Worm (Caenorhabditis elegans) whole organism, mixed stage, embryonic: Measurements from ENCODE around the gene fut-4.

Experiments
- M03D4.4 ChIP-seq: sonication (generic microtip); optimal IDR thresholded peaks from 2 replicates; lab custom pipeline; 2017; ENCODE audit warnings: mild to moderate bottlenecking, missing genetic modification characterization, missing compliant biosample characterization
- bed-3 ChIP-seq: fragments of 200-800 bp; sonication (Bioruptor generic); optimal IDR thresholded peaks from 3 replicates; lab custom pipeline; 2018; ENCODE audit warnings: mild to moderate bottlenecking, missing genetic modification characterization, moderate library complexity, missing compliant biosample characterization
- blmp-1 ChIP-seq: fragments of 150-350 bp; optimal IDR thresholded peaks from 2 replicates; lab custom pipeline; 2014; ENCODE audit warnings: missing biosample characterization, missing genetic modification characterization
- ceh-39 ChIP-seq: fragments of 150-350 bp; optimal IDR thresholded peaks from 2 replicates; lab custom pipeline; 2014; ENCODE audit warnings: missing biosample characterization, missing genetic modification characterization
- ceh-43 ChIP-seq: fragments of 200-800 bp; sonication (Bioruptor generic); optimal IDR thresholded peaks from 2 replicates; lab custom pipeline; 2018; ENCODE audit warnings: mild to moderate bottlenecking, missing genetic modification characterization, moderate library complexity, missing compliant biosample characterization
- ceh-83 ChIP-seq: fragments of 200-800 bp; sonication (Bioruptor generic); optimal IDR thresholded peaks from 2 replicates; lab custom pipeline; 2018; ENCODE audit warnings: mild to moderate bottlenecking, missing genetic modification characterization, missing compliant biosample characterization
- ces-1 ChIP-seq: fragments of 150-350 bp; optimal IDR thresholded peaks from 2 replicates; lab custom pipeline; 2014; ENCODE audit warnings: missing biosample characterization, missing genetic modification reagents, missing genetic modification characterization
- cnd-1 ChIP-seq: fragments of 200-800 bp; sonication (Bioruptor generic); optimal IDR thresholded peaks from 2 replicates; lab custom pipeline; 2018; ENCODE audit warnings: mild to moderate bottlenecking, missing genetic modification characterization, missing compliant biosample characterization
- drap-1 ChIP-seq: fragments of 200-800 bp; sonication (Bioruptor generic); optimal IDR thresholded peaks from 3 replicates; lab custom pipeline; 2018; ENCODE audit warnings: mild to moderate bottlenecking, missing genetic modification characterization, missing compliant biosample characterization
- elt-1 ChIP-seq: sonication (generic microtip); optimal IDR thresholded peaks from 2 replicates; lab custom pipeline; 2017; ENCODE audit warnings: missing genetic modification characterization, mild to moderate bottlenecking, missing compliant biosample characterization, antibody characterized with exemption, moderate library complexity, borderline replicate concordance; ENCODE audit not compliant: insufficient read depth
- elt-3 ChIP-seq: fragments of 150-350 bp; optimal IDR thresholded peaks from 2 replicates; lab custom pipeline; 2014; ENCODE audit warnings: missing biosample characterization, missing genetic modification characterization
- flh-1 ChIP-seq: fragments of 200-800 bp; sonication (Bioruptor generic); optimal IDR thresholded peaks from 2 replicates; lab custom pipeline; 2018; ENCODE audit warnings: mild to moderate bottlenecking, missing genetic modification characterization, moderate library complexity, missing compliant biosample characterization
- ham-2 ChIP-seq: fragments of 200-800 bp; sonication (Bioruptor generic); optimal IDR thresholded peaks from 2 replicates; lab custom pipeline; 2018; ENCODE audit warnings: mild to moderate bottlenecking, missing genetic modification characterization, missing compliant biosample characterization
- hlh-1 ChIP-seq: fragments of 150-350 bp; optimal IDR thresholded peaks from 2 replicates; lab custom pipeline; 2014; ENCODE audit warnings: missing biosample characterization, missing genetic modification reagents, missing genetic modification characterization
- lin-13 ChIP-seq: fragments of 150-350 bp; optimal IDR thresholded peaks from 2 replicates; lab custom pipeline; 2014; ENCODE audit warnings: missing biosample characterization, missing genetic modification characterization
- lsy-2 ChIP-seq: fragments of 150-350 bp; optimal IDR thresholded peaks from 2 replicates; lab custom pipeline; 2014; ENCODE audit warnings: missing biosample characterization, missing genetic modification characterization
- mep-1 ChIP-seq: fragments of 150-350 bp; optimal IDR thresholded peaks from 2 replicates; lab custom pipeline; 2017; ENCODE audit warnings: missing biosample characterization, missing genetic modification reagents, missing genetic modification characterization, inconsistent platforms
- mls-2 ChIP-seq: sonication (generic microtip); optimal IDR thresholded peaks from 2 replicates; lab custom pipeline; 2016; ENCODE audit warnings: mild to moderate bottlenecking, missing genetic modification characterization, moderate library complexity, missing compliant biosample characterization
- nhr-12 ChIP-seq: fragments of 150-350 bp; optimal IDR thresholded peaks from 2 replicates; lab custom pipeline; 2014; ENCODE audit warnings: missing biosample characterization, missing genetic modification characterization
- nhr-2 ChIP-seq: fragments of 150-350 bp; optimal IDR thresholded peaks from 2 replicates; lab custom pipeline; 2014; ENCODE audit warnings: missing biosample characterization, missing genetic modification characterization
- nhr-237 ChIP-seq: fragments of 150-350 bp; optimal IDR thresholded peaks from 2 replicates; lab custom pipeline; 2014; ENCODE audit warnings: missing biosample characterization, missing genetic modification characterization
- nhr-28 ChIP-seq: fragments of 150-350 bp; optimal IDR thresholded peaks from 2 replicates; lab custom pipeline; 2014; ENCODE audit warnings: missing biosample characterization, missing genetic modification characterization
- nhr-76 ChIP-seq: sonication (generic microtip); optimal IDR thresholded peaks from 2 replicates; lab custom pipeline; 2017; ENCODE audit warnings: missing biosample characterization, missing genetic modification characterization
- pha-4 ChIP-seq: fragments of 150-350 bp; optimal IDR thresholded peaks from 2 replicates; lab custom pipeline; 2018; ENCODE audit warnings: missing biosample characterization, missing genetic modification reagents, missing genetic modification characterization
- sem-2 ChIP-seq: fragments of 200-800 bp; sonication (Bioruptor generic); optimal IDR thresholded peaks from 2 replicates; lab custom pipeline; 2018; ENCODE audit warnings: mild to moderate bottlenecking, missing genetic modification characterization, missing compliant biosample characterization
- snpc-4 ChIP-seq: fragments of 150-350 bp; optimal IDR thresholded peaks from 2 replicates; lab custom pipeline; 2014; ENCODE audit warnings: missing biosample characterization, missing genetic modification characterization
- sptf-1 ChIP-seq: sonication (generic microtip); optimal IDR thresholded peaks from 2 replicates; lab custom pipeline; 2017; ENCODE audit warnings: mild to moderate bottlenecking, missing genetic modification characterization, moderate library complexity, missing compliant biosample characterization
- tbx-8 ChIP-seq: fragments of 200-800 bp; sonication (Bioruptor generic); optimal IDR thresholded peaks from 2 replicates; lab custom pipeline; 2018; ENCODE audit warnings: mild to moderate bottlenecking, missing genetic modification characterization, moderate library complexity, missing compliant biosample characterization
- unc-120 ChIP-seq: sonication (generic microtip); optimal IDR thresholded peaks from 2 replicates; lab custom pipeline; 2017; ENCODE audit warnings: missing genetic modification characterization, missing compliant biosample characterization; ENCODE audit not compliant: poor library complexity, severe bottlenecking
- unc-39 ChIP-seq: fragments of 150-350 bp; optimal IDR thresholded peaks from 2 replicates; lab custom pipeline; 2014; ENCODE audit warnings: missing biosample characterization, missing genetic modification characterization
- unc-62 ChIP-seq: fragments of 150-350 bp; optimal IDR thresholded peaks from 2 replicates; lab custom pipeline; 2014; ENCODE audit warnings: missing biosample characterization, missing genetic modification reagents, missing genetic modification characterization
- zip-8 ChIP-seq: fragments of 150-350 bp; optimal IDR thresholded peaks from 2 replicates; lab custom pipeline; 2014; ENCODE audit warnings: missing biosample characterization, missing genetic modification characterization
- ztf-11 ChIP-seq: fragments of 150-350 bp; optimal IDR thresholded peaks from 2 replicates; lab custom pipeline; 2014; ENCODE audit warnings: missing biosample characterization, missing genetic modification characterization

The fut-4 gene

DNA sequence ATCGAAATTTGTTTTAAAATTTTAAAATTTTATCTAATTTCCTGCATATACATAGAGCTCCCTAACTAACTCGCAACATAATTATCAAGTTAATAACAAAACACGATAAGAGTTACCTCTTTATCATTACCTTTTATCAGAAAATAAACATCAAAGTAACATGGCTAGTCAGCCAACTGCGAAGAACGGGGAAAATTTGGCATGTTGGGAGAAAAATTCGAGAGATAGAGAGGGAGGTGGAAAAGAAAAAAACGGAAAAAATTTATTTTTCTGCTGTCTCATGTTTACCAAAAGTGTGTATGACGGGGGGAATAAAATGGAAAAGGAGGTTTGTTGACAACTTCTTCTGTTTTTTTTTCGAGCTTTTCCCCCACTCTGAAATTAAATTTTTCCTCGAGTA lies 11.8 kb upstream of the fut-4 start:
- TF ChIP-seq elt-3 (no peak), ces-1 (peak; percentile 8), M03D4.4 (tag; lab: Kevin White, UChicago) (no peak), snpc-4 (tag; lab: Kevin White, UChicago) (no peak)

- no peak for TF ChIP-seq lin-13
- TF ChIP-seq nhr-2 (tag; lab: Kevin White, UChicago), result no peak
- TF ChIP-seq elt-3, result no peak
- TF ChIP-seq mls-2, result peak; percentile 34
- TF ChIP-seq cnd-1 (tag; lab: Kevin White, UChicago), result no peak
- peak; percentile 61 for TF ChIP-seq ceh-43 (GFP tag; lab: Kevin White, UChicago)
- TF ChIP-seq unc-62 (GFP tag; lab: Kevin White, UChicago), result no peak
- TF ChIP-seq tbx-8 (GFP tag; lab: Kevin White, UChicago), result no peak
- TF ChIP-seq ham-2, result no peak
- TF ChIP-seq elt-1 (tag; lab: Kevin White, UChicago), result no peak
- TF ChIP-seq hlh-1 (tag; lab: Kevin White, UChicago), result peak; percentile 81
- no peak for TF ChIP-seq lsy-2 (tag; lab: Kevin White, UChicago)
- TF ChIP-seq pha-4 (tag; lab: Kevin White, UChicago), result no peak
- no peak for TF ChIP-seq mep-1 (tag; lab: Kevin White, UChicago)
- TF ChIP-seq ceh-39 (tag; lab: Kevin White, UChicago), result peak; percentile 52
- TF ChIP-seq nhr-12 (tag; lab: Kevin White, UChicago), result peak; percentile 52
- TF ChIP-seq drap-1 (GFP tag; lab: Kevin White, UChicago), result no peak
- TF ChIP-seq sem-2 (GFP tag; lab: Kevin White, UChicago), result no peak
- TF ChIP-seq bed-3 (GFP tag; lab: Kevin White, UChicago), result no peak
- TF ChIP-seq nhr-237 (tag; lab: Kevin White, UChicago), result no peak
- no peak for TF ChIP-seq blmp-1 (tag; lab: Kevin White, UChicago)
Measured at ce11 chrII:2832539-2832938, 10.2 kb upstream of the fut-4 start.

- TF ChIP-seq unc-120 (tag; lab: Kevin White, UChicago) (no peak), hlh-1 (tag; lab: Kevin White, UChicago) (peak; percentile 1)
Measured at ce11 chrII:2832098-2832497, 9.8 kb upstream of the fut-4 start.

ce11 chrII:2831173-2831572 lies 8.8 kb upstream of the fut-4 start, which contains the start of gene K12H6.6:
Gene K12H6.6 (minus strand): TSS chrII:2831233.
- TF ChIP-seq ham-2 (no peak), pha-4 (tag; lab: Kevin White, UChicago) (no peak), lsy-2 (tag; lab: Kevin White, UChicago) (no peak), elt-3 (no peak), ces-1 (no peak), nhr-2 (tag; lab: Kevin White, UChicago) (no peak), unc-39 (tag; lab: Kevin White, UChicago) (no peak), mep-1 (tag; lab: Kevin White, UChicago) (no peak), bed-3 (GFP tag; lab: Kevin White, UChicago) (no peak), flh-1 (GFP tag; lab: Kevin White, UChicago) (no peak), nhr-28 (no peak), lin-13 (no peak), nhr-76 (tag; lab: Kevin White, UChicago) (no peak), unc-120 (tag; lab: Kevin White, UChicago) (no peak), zip-8 (tag; lab: Kevin White, UChicago) (no peak), ceh-83 (GFP tag; lab: Kevin White, UChicago) (no peak), ztf-11 (tag; lab: Kevin White, UChicago) (no peak), blmp-1 (tag; lab: Kevin White, UChicago) (no peak), ceh-43 (GFP tag; lab: Kevin White, UChicago) (no peak), snpc-4 (tag; lab: Kevin White, UChicago) (no peak)
- TF ChIP-seq, all 35 proteins: peak for 0

- peak; percentile 34 for TF ChIP-seq lsy-2 (tag; lab: Kevin White, UChicago)
- TF ChIP-seq nhr-12 (tag; lab: Kevin White, UChicago), result no peak
- TF ChIP-seq mls-2, result peak; percentile 3
- peak; percentile 18 for TF ChIP-seq sptf-1 (tag; lab: Kevin White, UChicago)
- no peak for TF ChIP-seq bed-3 (GFP tag; lab: Kevin White, UChicago)
Measured at ce11 chrII:2830144-2830543, 7.8 kb upstream of the fut-4 start.
